Fruit fly (Drosophila melanogaster) whole organism, wandering third instar larva: ENCODE measurements around the gene CG8086.

ENCODE experiments used
- Abd-B ChIP-seq: fragments of >200 bp; optimal IDR thresholded peaks from 2 replicates; lab custom pipeline; 2017; ENCODE audit warnings: missing biosample characterization, missing genetic modification characterization
- CG32264 ChIP-seq: fragments of 200-800 bp; sonication (Bioruptor generic); optimal IDR thresholded peaks from 2 replicates; lab custom pipeline; 2016; ENCODE audit warnings: missing biosample characterization, missing genetic modification characterization
- CG9705 ChIP-seq: fragments of 200-800 bp; sonication (Bioruptor generic); optimal IDR thresholded peaks from 2 replicates; lab custom pipeline; 2018; ENCODE audit warnings: missing biosample characterization, mild to moderate bottlenecking, missing genetic modification characterization
- CrebA ChIP-seq: fragments of 200-800 bp; sonication (Bioruptor generic); optimal IDR thresholded peaks from 2 replicates; lab custom pipeline; 2016; ENCODE audit warnings: missing biosample characterization, mild to moderate bottlenecking, missing genetic modification characterization, borderline replicate concordance
- Dfd ChIP-seq: fragments of >200 bp; optimal IDR thresholded peaks from 2 replicates; lab custom pipeline; 2017; ENCODE audit warnings: missing biosample characterization, missing genetic modification characterization
- Dif ChIP-seq: fragments of 200-275, 200-300 bp; sonication (Bioruptor generic); optimal IDR thresholded peaks from 2 replicates; lab custom pipeline; 2018; ENCODE audit warnings: missing biosample characterization, missing genetic modification characterization; ENCODE audit not compliant: partially characterized antibody
- GATAd ChIP-seq: sonication (Bioruptor generic); optimal IDR thresholded peaks from 2 replicates; lab custom pipeline; 2016; ENCODE audit warnings: missing biosample characterization, missing genetic modification characterization
- HLH106 ChIP-seq: fragments of 200-800 bp; optimal IDR thresholded peaks from 3 replicates; lab custom pipeline; 2019; ENCODE audit warnings: missing biosample characterization, mild to moderate bottlenecking, missing genetic modification characterization, moderate library complexity
- Hnf4 ChIP-seq: fragments of 200-800 bp; sonication (Bioruptor generic); optimal IDR thresholded peaks from 2 replicates; lab custom pipeline; 2016; ENCODE audit warnings: missing biosample characterization, mild to moderate bottlenecking, missing genetic modification characterization
- Hr78 ChIP-seq: fragments of >200 bp; optimal IDR thresholded peaks from 2 replicates; lab custom pipeline; 2017; ENCODE audit warnings: missing biosample characterization, missing genetic modification characterization
- Hr83 ChIP-seq: fragments of 200-300 bp; sonication (Bioruptor generic); optimal IDR thresholded peaks from 2 replicates; lab custom pipeline; 2016; ENCODE audit warnings: missing biosample characterization, mild to moderate bottlenecking, missing genetic modification characterization, moderate library complexity; ENCODE audit not compliant: poor library complexity, severe bottlenecking
- Jra ChIP-seq: sonication (Bioruptor generic); optimal IDR thresholded peaks from 2 replicates; lab custom pipeline; 2016; ENCODE audit warnings: missing biosample characterization, missing genetic modification characterization
- Mio ChIP-seq: sonication (Bioruptor generic); optimal IDR thresholded peaks from 2 replicates; lab custom pipeline; 2016; ENCODE audit warnings: missing biosample characterization, missing genetic modification characterization
- Myc ChIP-seq: fragments of >200 bp; optimal IDR thresholded peaks from 2 replicates; lab custom pipeline; 2017
- N ChIP-seq: fragments of >200 bp; optimal IDR thresholded peaks from 2 replicates; lab custom pipeline; 2018; ENCODE audit warnings: missing biosample characterization, missing external identifiers, missing genetic modification characterization
- OdsH ChIP-seq: fragments of 200-800 bp; sonication (Bioruptor generic); optimal IDR thresholded peaks from 2 replicates; lab custom pipeline; 2016; ENCODE audit warnings: missing biosample characterization, mild to moderate bottlenecking, missing genetic modification characterization
- Rel ChIP-seq, 2 experiments: fragments of 200-800 bp; sonication (Bioruptor generic) in 1 of 2; optimal IDR thresholded peaks; 2 replicates in 1 of 2; 3 replicates in 1 of 2; lab custom pipeline; 2016 to 2019; ENCODE audit warnings: mild to moderate bottlenecking in 2 of 2, missing biosample characterization in 2 of 2, missing genetic modification characterization in 2 of 2, moderate library complexity in 1 of 2
- Sp1 ChIP-seq: fragments of 200-800 bp; sonication (Bioruptor generic); optimal IDR thresholded peaks from 3 replicates; lab custom pipeline; 2019; ENCODE audit warnings: missing biosample characterization, mild to moderate bottlenecking, missing genetic modification characterization, moderate library complexity
- Vsx2 ChIP-seq: fragments of 200-300, 225-300 bp; sonication (Bioruptor generic); optimal IDR thresholded peaks from 2 replicates; lab custom pipeline; 2018; ENCODE audit warnings: missing biosample characterization, missing genetic modification characterization; ENCODE audit not compliant: partially characterized antibody
- br ChIP-seq: fragments of 200-800 bp; sonication (Bioruptor generic); optimal IDR thresholded peaks from 2 replicates; lab custom pipeline; 2016; ENCODE audit warnings: missing biosample characterization, missing genetic modification characterization
- brk ChIP-seq: fragments of 200-800 bp; sonication (Bioruptor generic); optimal IDR thresholded peaks from 2 replicates; lab custom pipeline; 2016; ENCODE audit warnings: missing biosample characterization, mild to moderate bottlenecking, missing genetic modification characterization
- dl ChIP-seq, 2 experiments: fragments of 175-275, 200-275 bp in 1 of 2; fragments of 200-275 bp in 1 of 2; sonication (Bioruptor generic); optimal IDR thresholded peaks; lab custom pipeline; 2018; ENCODE audit warnings: mild to moderate bottlenecking in 2 of 2, missing biosample characterization in 2 of 2, missing genetic modification characterization in 2 of 2, moderate library complexity in 2 of 2; ENCODE audit not compliant: partially characterized antibody in 2 of 2, insufficient read depth in 1 of 2
- dmrt93B ChIP-seq: fragments of 200-800 bp; sonication (Bioruptor generic); optimal IDR thresholded peaks from 2 replicates; lab custom pipeline; 2018; ENCODE audit warnings: missing biosample characterization, mild to moderate bottlenecking, missing genetic modification characterization
- dsf ChIP-seq: sonication (Bioruptor generic); optimal IDR thresholded peaks from 2 replicates; lab custom pipeline; 2016; ENCODE audit warnings: missing biosample characterization, missing genetic modification characterization, borderline replicate concordance
- ey ChIP-seq: fragments of 200-800 bp; sonication (Bioruptor generic); optimal IDR thresholded peaks from 2 replicates; lab custom pipeline; 2016; ENCODE audit warnings: missing biosample characterization, missing genetic modification characterization
- foxo ChIP-seq, 2 experiments: fragments of 200-800 bp; sonication (Bioruptor generic); optimal IDR thresholded peaks; 2 replicates in 1 of 2; 3 replicates in 1 of 2; lab custom pipeline; 2016 to 2017; ENCODE audit warnings: missing biosample characterization in 2 of 2, missing genetic modification characterization in 2 of 2
- fru ChIP-seq: fragments of 200-800 bp; sonication (Bioruptor generic); optimal IDR thresholded peaks from 3 replicates; lab custom pipeline; 2016; ENCODE audit warnings: missing biosample characterization, mild to moderate bottlenecking, missing genetic modification characterization
- h ChIP-seq: fragments of 200-800 bp; sonication (Bioruptor generic); optimal IDR thresholded peaks from 3 replicates; lab custom pipeline; 2016; ENCODE audit warnings: missing biosample characterization, mild to moderate bottlenecking, missing genetic modification characterization
- jim ChIP-seq: fragments of 175-275, 200-325 bp; sonication (Bioruptor generic); optimal IDR thresholded peaks from 2 replicates; lab custom pipeline; 2016; ENCODE audit warnings: missing biosample characterization, mild to moderate bottlenecking, missing genetic modification characterization
- lola ChIP-seq: fragments of >200 bp; optimal IDR thresholded peaks from 2 replicates; lab custom pipeline; 2017; ENCODE audit warnings: missing biosample characterization, missing genetic modification characterization
- pan ChIP-seq: fragments of >200 bp; optimal IDR thresholded peaks from 2 replicates; lab custom pipeline; 2017
- psq ChIP-seq: fragments of 200-800 bp; sonication (Bioruptor generic); optimal IDR thresholded peaks from 3 replicates; lab custom pipeline; 2017; ENCODE audit warnings: missing biosample characterization, mild to moderate bottlenecking, missing genetic modification characterization, moderate library complexity
- rgr ChIP-seq: fragments of 200-800 bp; sonication (Bioruptor generic); optimal IDR thresholded peaks from 3 replicates; lab custom pipeline; 2016; ENCODE audit warnings: missing biosample characterization, mild to moderate bottlenecking, missing genetic modification characterization
- sage ChIP-seq: fragments of 200-800 bp; sonication (Bioruptor generic); optimal IDR thresholded peaks from 2 replicates; lab custom pipeline; 2016; ENCODE audit warnings: missing biosample characterization, mild to moderate bottlenecking, missing genetic modification characterization
- sv ChIP-seq: fragments of 200-800 bp; sonication (Bioruptor generic); optimal IDR thresholded peaks from 3 replicates; lab custom pipeline; 2016; ENCODE audit warnings: missing biosample characterization, missing genetic modification characterization
- tai ChIP-seq: sonication (Bioruptor generic); optimal IDR thresholded peaks from 2 replicates; lab custom pipeline; 2016; ENCODE audit warnings: missing biosample characterization, missing genetic modification characterization
- usp ChIP-seq: fragments of >200 bp; optimal IDR thresholded peaks from 2 replicates; lab custom pipeline; 2017; ENCODE audit warnings: missing biosample characterization, missing genetic modification characterization
- woc ChIP-seq: sonication (Bioruptor generic); optimal IDR thresholded peaks from 2 replicates; lab custom pipeline; 2016; ENCODE audit warnings: missing biosample characterization, mild to moderate bottlenecking, missing genetic modification characterization

Gene CG8086

DNA sequence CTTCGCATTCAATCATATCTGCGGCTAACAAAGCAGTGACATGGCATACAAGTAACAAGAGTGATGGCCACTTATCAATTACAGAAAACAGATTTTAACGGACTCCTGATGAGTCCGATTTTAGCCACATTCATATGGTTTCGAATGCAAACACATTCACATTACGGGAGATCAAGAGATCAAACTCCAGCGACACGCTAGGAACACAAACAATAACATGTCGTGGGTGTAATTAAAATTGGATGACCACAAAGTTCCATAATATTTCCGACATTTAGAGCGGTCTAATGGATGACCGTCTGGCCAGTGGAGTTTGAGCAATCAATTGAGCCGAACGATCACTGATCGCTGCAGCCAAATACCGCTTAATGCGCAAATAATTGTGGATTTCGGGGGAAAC is 15.1 kb downstream of the CG8086 start, which contains the start of gene CG14277:
Gene CG14277, plus strand, starts transcription at position 301 of the 400 bp plus-strand sequence.
- no peak for TF ChIP-seq OdsH
- no peak for TF ChIP-seq Vsx2 (GFP tag; lab: Kevin White, UChicago)
- TF ChIP-seq tai, result no peak
- no peak for TF ChIP-seq CrebA (GFP tag; lab: Kevin White, UChicago)
- no peak for TF ChIP-seq Dfd (GFP tag; lab: Kevin White, UChicago)
- TF ChIP-seq Hr78 (GFP tag; lab: Kevin White, UChicago), result no peak
- no peak for TF ChIP-seq woc
- no peak for TF ChIP-seq Mio (GFP tag; lab: Kevin White, UChicago)
- no peak for TF ChIP-seq psq (GFP tag; lab: Kevin White, UChicago)
- no peak for TF ChIP-seq br (GFP tag; lab: Kevin White, UChicago)
- no peak for TF ChIP-seq ey (GFP tag; lab: Kevin White, UChicago)
- no peak for TF ChIP-seq Hr83
- no peak for TF ChIP-seq CG32264 (GFP tag; lab: Kevin White, UChicago)
- TF ChIP-seq N (GFP tag; lab: Kevin White, UChicago), result no peak
- TF ChIP-seq dl (GFP tag; optimal IDR thresholded peaks at IDR 0.05; lab: Kevin White, UChicago; ENCODE audit: insufficient read depth in 1 of 2, partially characterized antibody in 2 of 2), result no peak
- no peak for TF ChIP-seq GATAd (GFP tag; lab: Kevin White, UChicago)
- no peak for TF ChIP-seq Rel (GFP tag; optimal IDR thresholded peaks at IDR 0.05; lab: Kevin White, UChicago)
- TF ChIP-seq Rel (tag; optimal IDR thresholded peaks at IDR 0.05; lab: Kevin White, UChicago), result no peak
- TF ChIP-seq CG9705 (GFP tag; lab: Kevin White, UChicago), result no peak

DNA sequence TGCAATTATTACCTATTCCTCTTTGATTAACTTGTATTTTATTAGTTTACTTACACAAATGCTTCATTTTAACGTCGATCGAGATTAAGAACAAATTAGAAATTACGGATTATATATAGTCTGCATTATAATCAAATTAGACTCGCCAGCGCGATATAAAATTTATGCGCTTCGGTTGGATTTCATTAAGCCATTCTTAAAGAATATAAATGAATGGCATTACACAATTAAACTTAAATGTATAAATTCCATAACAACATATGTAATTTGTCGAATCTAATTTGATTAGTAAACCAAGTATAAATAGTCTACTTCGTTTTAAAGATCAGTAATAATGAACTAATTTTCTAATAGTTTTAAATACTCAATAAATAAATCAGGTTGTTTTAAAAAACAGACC is 15.6 kb downstream of the CG8086 start, which contains the start of gene Spn28F:
Gene Spn28F, minus strand, starts transcription at position 101 of the 400 bp plus-strand sequence.
- TF ChIP-seq Dif (GFP tag; lab: Kevin White, UChicago) (no peak), Jra (no peak), Mio (GFP tag; lab: Kevin White, UChicago) (no peak), woc (no peak), Hr83 (no peak), fru (GFP tag; lab: Kevin White, UChicago) (no peak), GATAd (GFP tag; lab: Kevin White, UChicago) (no peak), HLH106 (tag; lab: Kevin White, UChicago) (no peak), CG9705 (GFP tag; lab: Kevin White, UChicago) (no peak), OdsH (no peak), pan (lab: Kevin White, UChicago) (no peak), lola (GFP tag; lab: Kevin White, UChicago) (no peak), Hr78 (GFP tag; lab: Kevin White, UChicago) (no peak), N (GFP tag; lab: Kevin White, UChicago) (no peak)

DNA sequence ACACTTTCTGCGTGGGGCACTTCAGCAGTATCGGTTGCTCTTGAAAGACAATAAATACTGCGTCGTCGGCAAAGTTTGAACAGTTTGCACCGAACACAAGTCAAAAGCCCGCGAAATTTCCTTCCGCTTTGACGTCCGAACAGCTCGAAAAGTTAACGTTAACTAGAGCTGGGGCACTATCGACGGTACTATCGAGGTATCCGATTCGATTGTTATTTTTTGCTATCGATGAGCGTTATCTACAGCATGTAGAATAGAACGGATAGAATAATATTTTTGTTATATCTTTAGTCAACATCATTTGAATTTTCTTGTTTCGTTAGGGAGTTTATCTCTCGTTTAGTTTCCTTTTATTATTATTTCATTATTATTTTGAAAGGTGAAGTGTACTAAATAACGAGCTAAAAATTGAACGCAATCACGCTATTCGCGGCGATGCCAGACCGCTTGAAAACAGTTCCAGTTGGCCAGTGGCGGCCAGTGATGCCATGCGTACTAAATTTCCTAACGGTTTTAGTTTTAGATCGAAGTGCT is 17.5 kb downstream of the CG8086 start, which contains the start of gene Pvr:
Gene Pvr, minus strand, starts transcription at position 167 of the 534 bp plus-strand sequence.
- no peak for TF ChIP-seq Dfd (GFP tag; lab: Kevin White, UChicago)
- TF ChIP-seq CG32264 (GFP tag; lab: Kevin White, UChicago), result no peak
- TF ChIP-seq HLH106 (tag; lab: Kevin White, UChicago), result no peak
- TF ChIP-seq foxo (GFP tag; optimal IDR thresholded peaks at IDR 0.05; lab: Kevin White, UChicago), result no peak
- TF ChIP-seq Dif (GFP tag; lab: Kevin White, UChicago), result no peak
- TF ChIP-seq Abd-B (GFP tag; lab: Kevin White, UChicago), result no peak
- TF ChIP-seq Hr83, result peak; percentile 46
- TF ChIP-seq br (GFP tag; lab: Kevin White, UChicago), result no peak
- TF ChIP-seq OdsH, result no peak
- TF ChIP-seq dl (GFP tag; optimal IDR thresholded peaks at IDR 0.05; lab: Kevin White, UChicago; ENCODE audit: insufficient read depth in 1 of 2, partially characterized antibody in 2 of 2), result no peak
- TF ChIP-seq Rel (GFP tag; optimal IDR thresholded peaks at IDR 0.05; lab: Kevin White, UChicago), result no peak
- no peak for TF ChIP-seq Rel (tag; optimal IDR thresholded peaks at IDR 0.05; lab: Kevin White, UChicago)
- no peak for TF ChIP-seq N (GFP tag; lab: Kevin White, UChicago)
- peak; percentile 15 for TF ChIP-seq CrebA (GFP tag; lab: Kevin White, UChicago)
- TF ChIP-seq lola (GFP tag; lab: Kevin White, UChicago), result no peak
- no peak for TF ChIP-seq psq (GFP tag; lab: Kevin White, UChicago)
- TF ChIP-seq woc, result no peak
- no peak for TF ChIP-seq Mio (GFP tag; lab: Kevin White, UChicago)
- TF ChIP-seq jim, result peak; percentile 30
- no peak for TF ChIP-seq Hnf4 (GFP tag; lab: Kevin White, UChicago)
- peak; percentile 68 for TF ChIP-seq brk (GFP tag; lab: Kevin White, UChicago)
- no peak for TF ChIP-seq rgr (GFP tag; lab: Kevin White, UChicago)
- TF ChIP-seq Jra, result no peak
- TF ChIP-seq Vsx2 (GFP tag; lab: Kevin White, UChicago), result no peak
- TF ChIP-seq tai, result peak; percentile 19
- TF ChIP-seq Hr78 (GFP tag; lab: Kevin White, UChicago), result no peak
- no peak for TF ChIP-seq Sp1
- TF ChIP-seq h (GFP tag; lab: Kevin White, UChicago), result peak; percentile 18
- TF ChIP-seq pan (lab: Kevin White, UChicago), result no peak
- no peak for TF ChIP-seq CG9705 (GFP tag; lab: Kevin White, UChicago)
- TF ChIP-seq Myc (lab: Kevin White, UChicago), result peak; percentile 88
- peak; percentile 42 for TF ChIP-seq sage (GFP tag; lab: Kevin White, UChicago)
- no peak for TF ChIP-seq ey (GFP tag; lab: Kevin White, UChicago)
- no peak for TF ChIP-seq dmrt93B (GFP tag; lab: Kevin White, UChicago)
- no peak for TF ChIP-seq usp
- TF ChIP-seq GATAd (GFP tag; lab: Kevin White, UChicago), result no peak
- no peak for TF ChIP-seq fru (GFP tag; lab: Kevin White, UChicago)
- TF ChIP-seq sv (GFP tag; lab: Kevin White, UChicago), result no peak
- no peak for TF ChIP-seq dsf
